Fruit fly (Drosophila melanogaster): ENCODE data around the gene CG15423.

Gene CG15423

DNA sequence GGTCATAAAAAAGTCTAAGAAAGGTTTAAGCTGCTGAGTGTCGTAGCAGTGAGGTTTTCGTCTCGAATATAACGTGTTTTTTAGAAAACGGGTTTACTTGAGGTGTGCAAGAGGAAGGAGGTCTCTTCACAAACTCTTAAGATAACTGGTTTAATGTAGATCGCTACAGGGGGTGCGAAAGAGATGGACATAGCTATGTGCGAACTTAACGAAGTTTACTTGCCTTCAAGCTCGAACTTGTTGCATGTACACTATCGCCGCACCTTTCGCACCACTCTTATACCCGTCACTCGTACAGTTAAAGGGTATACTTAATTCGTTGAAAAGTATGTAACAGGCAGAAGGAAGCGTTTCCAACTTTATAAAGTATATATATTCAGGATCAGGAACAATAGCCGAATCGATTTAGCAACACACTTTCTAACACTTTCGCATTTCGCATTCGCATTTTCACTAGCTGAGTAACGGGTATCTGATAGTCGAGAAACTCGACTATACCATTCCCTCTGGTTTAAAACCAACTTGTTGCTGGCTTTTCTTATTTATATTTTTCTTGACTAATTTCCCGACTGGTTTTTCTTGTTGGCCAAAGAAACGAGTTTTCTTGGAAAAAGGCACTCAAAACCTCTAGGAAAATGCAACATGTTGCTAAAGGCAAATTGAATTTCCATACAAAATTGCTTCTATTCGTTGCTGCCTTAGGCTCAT is 24.5 kb downstream of the CG15423 start (continued):
- TF ChIP-seq Hr4 (GFP tag; optimal IDR thresholded peaks at IDR 0.05) (peak; percentile 98), dac (GFP tag; optimal IDR thresholded peaks at IDR 0.05) (peak; percentile 97), CG34406 (GFP tag; optimal IDR thresholded peaks at IDR 0.05) (peak; percentile 27), CG11902 (GFP tag; optimal IDR thresholded peaks at IDR 0.05) (no peak), CG6163 (GFP tag; IDR thresholded peaks at IDR 0.05) (peak; percentile 97), CG8632 (GFP tag; optimal IDR thresholded peaks at IDR 0.05) (peak; percentile 48), CG1621 (tag; optimal IDR thresholded peaks at IDR 0.05) (peak; percentile 40), acj6 (GFP tag; optimal IDR thresholded peaks at IDR 0.05) (peak; percentile 78), fd85E (GFP tag; optimal IDR thresholded peaks at IDR 0.05) (no peak), salr (GFP tag; optimal IDR thresholded peaks at IDR 0.05) (peak; percentile 40 to 88), fkh (GFP tag; optimal IDR thresholded peaks at IDR 0.05) (no peak), cyc (GFP tag; optimal IDR thresholded peaks at IDR 0.05) (peak; percentile 51), CG6854 (GFP tag; optimal IDR thresholded peaks at IDR 0.05) (peak; percentile 37), CG3919 (GFP tag; optimal IDR thresholded peaks at IDR 0.05) (peak; percentile 85), CG15336 (GFP tag; IDR thresholded peaks at IDR 0.05) (peak; percentile 98), vri (GFP tag; optimal IDR thresholded peaks at IDR 0.05) (peak; percentile 13), spab (GFP tag; optimal IDR thresholded peaks at IDR 0.05) (peak; percentile 42), CG8319 (GFP tag; optimal IDR thresholded peaks at IDR 0.05) (peak; percentile 14), pdm3 (GFP tag; optimal IDR thresholded peaks at IDR 0.05) (peak; percentile 88), CG7368 (GFP tag; optimal IDR thresholded peaks at IDR 0.05) (peak; percentile 61)

DNA sequence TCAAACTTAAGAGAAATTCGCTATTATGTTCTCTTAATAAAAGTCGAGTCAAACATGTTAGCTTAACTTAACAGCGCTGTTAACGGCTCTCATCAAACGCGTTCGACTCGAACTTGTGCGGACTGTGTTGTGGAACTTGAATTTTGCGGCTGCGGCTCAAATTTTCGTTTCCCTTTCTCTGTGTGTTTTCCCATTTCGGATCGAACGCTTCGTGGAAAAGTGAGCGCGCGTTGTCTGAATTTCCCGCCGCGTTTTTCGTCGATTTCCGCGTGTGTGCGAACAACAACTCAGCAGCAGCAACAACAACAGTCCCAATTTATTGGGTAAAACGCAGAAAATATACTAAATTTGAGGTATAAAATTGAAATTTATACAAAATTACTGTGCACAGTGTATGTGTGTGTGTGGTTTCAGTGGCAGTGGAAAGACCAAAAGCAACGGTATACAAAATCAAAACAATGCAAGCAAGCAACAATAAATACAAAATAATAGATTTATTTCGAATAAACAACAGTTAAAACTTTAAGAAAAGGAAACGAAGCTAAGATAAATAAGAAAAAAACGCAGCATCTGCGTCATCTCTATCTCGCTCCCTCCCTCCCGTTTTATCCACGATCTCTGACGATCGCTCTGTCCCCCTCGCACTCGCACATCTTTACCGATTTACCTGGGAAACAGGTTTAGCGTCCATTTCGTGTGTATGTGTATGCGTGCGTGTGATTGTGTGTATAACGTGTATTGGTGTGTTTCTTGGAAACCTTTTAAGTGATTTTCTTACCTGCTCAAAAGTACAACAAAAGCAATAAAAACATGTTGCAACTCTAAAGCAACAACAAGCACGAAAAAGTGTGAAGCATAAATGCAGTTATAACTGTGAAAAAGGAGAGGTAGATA is 25.6 kb downstream of the CG15423 start, which contains the start of gene ed:
Gene ed, plus strand, starts transcription at position 175 of the 894 bp plus-strand sequence.
- peak; percentile 70 for TF ChIP-seq svp (GFP tag)
- no peak for TF ChIP-seq acj6 (GFP tag; optimal IDR thresholded peaks at IDR 0.05)
- TF ChIP-seq CG6792 (GFP tag; optimal IDR thresholded peaks at IDR 0.05) = no peak
- TF ChIP-seq CG11902 (GFP tag; optimal IDR thresholded peaks at IDR 0.05) = no peak
- no peak for TF ChIP-seq CG34406 (GFP tag; optimal IDR thresholded peaks at IDR 0.05)
- TF ChIP-seq Blimp-1 (GFP tag; optimal IDR thresholded peaks at IDR 0.05) = no peak
- TF ChIP-seq CG16779 (tag; optimal IDR thresholded peaks at IDR 0.05) = no peak
- TF ChIP-seq Hr38 (GFP tag; optimal IDR thresholded peaks at IDR 0.05) = no peak
- TF ChIP-seq Eip75B (GFP tag; optimal IDR thresholded peaks at IDR 0.05) = peak; percentile 37
- TF ChIP-seq CG3032 (tag; optimal IDR thresholded peaks at IDR 0.05) = no peak
- no peak for TF ChIP-seq fd59A (GFP tag; optimal IDR thresholded peaks at IDR 0.05)
- no peak for TF ChIP-seq CG8319 (GFP tag; optimal IDR thresholded peaks at IDR 0.05)
- no peak for TF ChIP-seq Eip93F (GFP tag; optimal IDR thresholded peaks at IDR 0.05)
- TF ChIP-seq eg (GFP tag; IDR thresholded peaks at IDR 0.05) = peak; percentile 12; the same call in 1 of the 3 replicates
- no peak for TF ChIP-seq CG11762 (GFP tag; optimal IDR thresholded peaks at IDR 0.05; ENCODE audit: insufficient read depth)
- TF ChIP-seq vri (GFP tag; optimal IDR thresholded peaks at IDR 0.05) = no peak
- TF ChIP-seq CG3919 (GFP tag; optimal IDR thresholded peaks at IDR 0.05) = no peak
- TF ChIP-seq fkh (GFP tag; optimal IDR thresholded peaks at IDR 0.05) = peak; percentile 78
- peak; percentile 16 for TF ChIP-seq CG6808 (GFP tag; optimal IDR thresholded peaks at IDR 0.05)
- TF ChIP-seq Sox14 (GFP tag; optimal IDR thresholded peaks at IDR 0.05) = peak; percentile 27
- no peak for TF ChIP-seq pdm3 (GFP tag; optimal IDR thresholded peaks at IDR 0.05)
- TF ChIP-seq Eip78C (GFP tag) = peak; percentile 20
- peak; percentile 58; the same call in 2 of the 3 replicates for TF ChIP-seq CG6163 (GFP tag; IDR thresholded peaks at IDR 0.05)
- no peak; the same call in 1 of the 2 replicates for TF ChIP-seq CG15336 (GFP tag; IDR thresholded peaks at IDR 0.05)
- no peak for TF ChIP-seq CG7368 (GFP tag; optimal IDR thresholded peaks at IDR 0.05)

DNA sequence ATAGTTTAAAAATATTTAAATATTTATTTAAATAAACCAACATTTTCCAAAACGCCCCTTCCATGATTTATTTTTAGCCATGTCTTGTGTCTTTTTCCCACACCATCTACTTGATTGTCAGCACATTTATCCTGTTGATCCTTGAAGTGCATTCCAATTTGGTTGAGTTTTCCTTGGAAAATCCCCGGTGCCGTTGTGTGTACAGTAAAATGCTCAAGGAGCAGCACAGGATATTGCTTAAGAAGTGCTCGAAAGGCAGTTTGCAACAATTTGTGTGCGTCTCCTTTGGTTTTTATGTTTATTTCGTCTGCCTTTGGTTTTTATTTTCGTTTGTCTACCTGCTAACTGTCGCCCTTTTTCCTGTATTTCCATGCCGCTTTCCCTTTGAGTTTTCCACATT is 28.5 kb downstream of the CG15423 start:
- TF ChIP-seq pdm3 (GFP tag; optimal IDR thresholded peaks at IDR 0.05) = no peak
- TF ChIP-seq fd59A (GFP tag; optimal IDR thresholded peaks at IDR 0.05) = no peak
- TF ChIP-seq CG6276 (GFP tag; optimal IDR thresholded peaks at IDR 0.05) = no peak
- TF ChIP-seq Eip75B (GFP tag; optimal IDR thresholded peaks at IDR 0.05) = no peak
- no peak for TF ChIP-seq CG6808 (GFP tag; optimal IDR thresholded peaks at IDR 0.05)
- no peak for TF ChIP-seq Hr4 (GFP tag; optimal IDR thresholded peaks at IDR 0.05)
- no peak for TF ChIP-seq CG16779 (tag; optimal IDR thresholded peaks at IDR 0.05)
- no peak for TF ChIP-seq Sox15 (GFP tag; optimal IDR thresholded peaks at IDR 0.05)
- no peak for TF ChIP-seq topi (GFP tag; optimal IDR thresholded peaks at IDR 0.05)
- TF ChIP-seq CG8319 (GFP tag; optimal IDR thresholded peaks at IDR 0.05) = no peak
- no peak for TF ChIP-seq Smox (GFP tag; optimal IDR thresholded peaks at IDR 0.05)
- no peak for TF ChIP-seq CG32006 (GFP tag; optimal IDR thresholded peaks at IDR 0.05)
- TF ChIP-seq CG31627 (GFP tag; optimal IDR thresholded peaks at IDR 0.05) = no peak
- no peak for TF ChIP-seq CG11294 (GFP tag; IDR thresholded peaks at IDR 0.05)
- no peak for TF ChIP-seq CG3919 (GFP tag; optimal IDR thresholded peaks at IDR 0.05)
- TF ChIP-seq svp (GFP tag) = no peak
- no peak for TF ChIP-seq Lpt (GFP tag; optimal IDR thresholded peaks at IDR 0.05)

Data from whole organism, prepupa.